Worm (Caenorhabditis elegans) whole organism, young adult: ENCODE results near the gene T28B11.1.

Source experiments
- T26A5.8 ChIP-seq: sonication (generic microtip); optimal IDR thresholded peaks from 2 replicates; lab custom pipeline; 2016; ENCODE audit warnings: missing genetic modification characterization, missing compliant biosample characterization
- lin-40 ChIP-seq: sonication (generic microtip); optimal IDR thresholded peaks from 2 replicates; lab custom pipeline; 2016; ENCODE audit warnings: missing genetic modification characterization, mild to moderate bottlenecking, missing compliant biosample characterization, missing genotype, missing genetic modification reagents
- nfyb-1 ChIP-seq: fragments of 200-800 bp; sonication (Bioruptor generic); IDR thresholded peaks from 2 replicates; pipeline ENCODE4 v1.3.6; 2022; ENCODE audit warnings: missing genetic modification reagents, missing genetic modification characterization, missing compliant biosample characterization
- snpc-4 ChIP-seq, 5 experiments: fragments of 150-350 bp in 1 of 5; sonication (generic microtip) in 4 of 5; optimal IDR thresholded peaks; 2 replicates each; lab custom pipeline; 2014 to 2018; ENCODE audit warnings: missing genetic modification characterization in 5 of 5, missing biosample characterization in 3 of 5, antibody characterized with exemption in 2 of 5, mild to moderate bottlenecking in 2 of 5, missing compliant biosample characterization in 2 of 5, missing genotype in 2 of 5, moderate library complexity in 2 of 5, missing genetic modification reagents in 1 of 5
- zfh-2 ChIP-seq: fragments of 200-800 bp; sonication (Bioruptor generic); conservative IDR thresholded peaks from 2 replicates; pipeline ENCODE4 v1.3.6; 2022; ENCODE audit warnings: missing genetic modification reagents, missing genetic modification characterization, missing compliant biosample characterization

DNA sequence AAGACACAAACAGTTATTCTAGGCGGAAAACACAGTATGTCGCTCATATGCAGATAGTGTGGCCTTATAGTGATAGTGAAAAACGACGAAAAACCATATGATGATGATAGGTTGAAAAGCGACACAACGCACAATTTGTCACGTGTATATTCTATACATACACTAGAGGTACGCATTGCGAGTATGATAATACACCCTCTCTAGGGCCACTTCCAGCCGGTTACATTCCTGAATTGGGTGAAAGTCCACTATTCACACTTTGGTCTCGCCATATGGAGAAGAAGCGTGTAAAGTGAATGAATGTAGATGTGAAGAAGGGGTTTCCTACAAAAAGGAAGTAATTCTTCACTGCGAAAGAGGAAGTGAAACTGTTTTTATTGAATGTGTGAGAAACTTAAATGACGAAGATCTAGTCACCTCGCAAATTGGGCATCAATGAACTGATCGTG is 2.7 kb downstream of the T28B11.1 start:
- TF ChIP-seq snpc-4 (GFP tag; optimal IDR thresholded peaks at IDR 0.05; lab: Kevin White, UChicago), result no peak
- no peak for TF ChIP-seq snpc-4 (tag; optimal IDR thresholded peaks at IDR 0.05; lab: Kevin White, UChicago)
- TF ChIP-seq lin-40 (tag; lab: Kevin White, UChicago), result peak; percentile 18
- TF ChIP-seq zfh-2 (GFP tag; lab: Robert Waterston, UW), result no peak
- TF ChIP-seq nfyb-1 (GFP tag; lab: Robert Waterston, UW), result no peak
- TF ChIP-seq T26A5.8 (tag; lab: Kevin White, UChicago), result no peak
